Fruit fly (Drosophila melanogaster) whole organism, embryonic: ENCODE data around the gene CG13309.

ENCODE experiments used
- B-H1 ChIP-seq: fragments of 200-800 bp; sonication (Bioruptor generic); IDR thresholded peaks from 3 replicates; pipeline ENCODE4 v1.3.6; 2022; ENCODE audit warnings: missing biosample characterization, missing genetic modification characterization
- CG10147 ChIP-seq: fragments of 200-800 bp; sonication (Bioruptor generic); optimal IDR thresholded peaks from 2 replicates; lab custom pipeline; 2019; ENCODE audit warnings: missing biosample characterization, mild to moderate bottlenecking, missing genetic modification characterization, moderate library complexity
- CG12104 ChIP-seq: fragments of 200-800 bp; sonication (Bioruptor generic); optimal IDR thresholded peaks from 3 replicates; lab custom pipeline; 2016; ENCODE audit warnings: missing biosample characterization, missing genetic modification characterization
- CG12744 ChIP-seq: fragments of 200-800 bp; sonication (Bioruptor generic); optimal IDR thresholded peaks from 2 replicates; lab custom pipeline; 2016; ENCODE audit warnings: missing biosample characterization, missing genetic modification characterization
- CG13624 ChIP-seq: fragments of 200-800 bp; sonication (Bioruptor generic); optimal IDR thresholded peaks from 2 replicates; lab custom pipeline; 2016; ENCODE audit warnings: missing biosample characterization, missing genetic modification characterization
- CG14965 ChIP-seq: fragments of 200-800 bp; sonication (Bioruptor generic); optimal IDR thresholded peaks from 2 replicates; lab custom pipeline; 2016; ENCODE audit warnings: missing biosample characterization, missing genetic modification characterization, borderline replicate concordance
- CG15479 ChIP-seq: fragments of 200-800 bp; sonication (Bioruptor generic); optimal IDR thresholded peaks from 3 replicates; lab custom pipeline; 2019; ENCODE audit warnings: missing biosample characterization, mild to moderate bottlenecking, missing genetic modification characterization, moderate library complexity
- CG17912 ChIP-seq: fragments of 200-800 bp; sonication (Bioruptor generic); optimal IDR thresholded peaks from 2 replicates; lab custom pipeline; 2018; ENCODE audit warnings: missing biosample characterization, mild to moderate bottlenecking, missing genetic modification characterization
- CG18476 ChIP-seq: fragments of 200-800 bp; sonication (Bioruptor generic); optimal IDR thresholded peaks from 2 replicates; lab custom pipeline; 2016; ENCODE audit warnings: missing biosample characterization, mild to moderate bottlenecking, missing genetic modification characterization
- CG18764 ChIP-seq: fragments of 200-800 bp; sonication (Bioruptor generic); optimal IDR thresholded peaks from 3 replicates; lab custom pipeline; 2016; ENCODE audit warnings: missing biosample characterization, missing genetic modification characterization
- CG2199 ChIP-seq: fragments of 200-800 bp; sonication (Bioruptor generic); IDR thresholded peaks from 3 replicates; pipeline ENCODE4 v1.3.6; 2022; ENCODE audit warnings: missing biosample characterization, missing genetic modification characterization
- CG2875 ChIP-seq: fragments of 200-800 bp; sonication (Bioruptor generic); optimal IDR thresholded peaks from 2 replicates; lab custom pipeline; 2017; ENCODE audit warnings: missing biosample characterization, mild to moderate bottlenecking, missing genetic modification characterization, missing genetic modification reagents
- CG30020 ChIP-seq: fragments of 200-800 bp; optimal IDR thresholded peaks from 2 replicates; lab custom pipeline; 2019; ENCODE audit warnings: missing biosample characterization, mild to moderate bottlenecking, missing genetic modification characterization, moderate library complexity
- CG31441 ChIP-seq: fragments of 200-800 bp; sonication (Bioruptor generic); IDR thresholded peaks from 2 replicates; pipeline ENCODE4 v1.3.6; 2022; ENCODE audit warnings: missing biosample characterization, missing genetic modification characterization
- CG32772 ChIP-seq: fragments of 200-800 bp; sonication (Bioruptor generic); IDR thresholded peaks from 2 replicates; pipeline ENCODE4 v1.3.6; 2022; ENCODE audit warnings: missing biosample characterization, missing genetic modification characterization
- CG5245 ChIP-seq: fragments of 200-800 bp; sonication (Bioruptor generic); optimal IDR thresholded peaks from 3 replicates; lab custom pipeline; 2016; ENCODE audit warnings: missing biosample characterization, missing genetic modification characterization
- CG6272 ChIP-seq: fragments of 200-800 bp; sonication (Bioruptor generic); IDR thresholded peaks from 2 replicates; pipeline ENCODE4 v1.3.6; 2022; ENCODE audit warnings: missing biosample characterization, missing genetic modification characterization
- CG8290 ChIP-seq, 3 experiments: fragments of 200-800 bp; sonication (Bioruptor generic); optimal IDR thresholded peaks; 2 replicates each; lab custom pipeline; 2016 to 2019; ENCODE audit warnings: missing biosample characterization in 3 of 3, missing genetic modification characterization in 3 of 3, mild to moderate bottlenecking in 2 of 3, moderate library complexity in 1 of 3
- CG8388 ChIP-seq: fragments of 200-800 bp; sonication (Bioruptor generic); optimal IDR thresholded peaks from 2 replicates; lab custom pipeline; 2019; ENCODE audit warnings: missing biosample characterization, mild to moderate bottlenecking, missing genetic modification characterization, moderate library complexity
- CG8944 ChIP-seq: fragments of 200-800 bp; sonication (Bioruptor generic); optimal IDR thresholded peaks from 3 replicates; lab custom pipeline; 2016; ENCODE audit warnings: missing biosample characterization, missing genetic modification characterization
- CG9609 ChIP-seq: fragments of 200-800 bp; sonication (Bioruptor generic); optimal IDR thresholded peaks from 3 replicates; lab custom pipeline; 2016; ENCODE audit warnings: missing biosample characterization, missing genetic modification characterization
- CkIIα-i1 ChIP-seq: fragments of 200-800 bp; sonication (Bioruptor generic); IDR thresholded peaks from 2 replicates; pipeline ENCODE4 v1.3.6; 2022; ENCODE audit warnings: missing biosample characterization, missing genetic modification characterization
- Dip3 ChIP-seq: fragments of 200-800 bp; sonication (Bioruptor generic); optimal IDR thresholded peaks from 3 replicates; lab custom pipeline; 2016; ENCODE audit warnings: missing biosample characterization, missing genetic modification characterization
- HLH54F ChIP-seq: fragments of 200-800 bp; sonication (Bioruptor generic); optimal IDR thresholded peaks from 3 replicates; lab custom pipeline; 2016; ENCODE audit warnings: missing biosample characterization, missing genetic modification characterization
- Hmx ChIP-seq: fragments of 200-800 bp; sonication (Bioruptor generic); optimal IDR thresholded peaks from 2 replicates; lab custom pipeline; 2016; ENCODE audit warnings: missing biosample characterization, missing genetic modification characterization
- MBD-R2 ChIP-seq: fragments of 200-800 bp; sonication (Bioruptor generic); IDR thresholded peaks from 2 replicates; pipeline ENCODE4 v1.3.6; 2022; ENCODE audit warnings: missing biosample characterization, missing genetic modification characterization
- NC2α ChIP-seq: fragments of 200-800 bp; sonication (Bioruptor generic); optimal IDR thresholded peaks from 2 replicates; lab custom pipeline; 2016; ENCODE audit warnings: missing biosample characterization, missing genetic modification characterization
- Poxn ChIP-seq: fragments of 200-800 bp; sonication (Bioruptor generic); IDR thresholded peaks from 2 replicates; pipeline ENCODE4 v1.3.6; 2022; ENCODE audit warnings: missing biosample characterization, missing genetic modification characterization
- Spps ChIP-seq: fragments of 200-800 bp; sonication (Bioruptor generic); optimal IDR thresholded peaks from 2 replicates; lab custom pipeline; 2018; ENCODE audit warnings: missing biosample characterization, mild to moderate bottlenecking, missing genetic modification characterization
- Sry-δ ChIP-seq: fragments of 200-800 bp; sonication (Bioruptor generic); optimal IDR thresholded peaks from 2 replicates; lab custom pipeline; 2016; ENCODE audit warnings: missing biosample characterization, missing genetic modification characterization
- ab ChIP-seq: fragments of 200-800 bp; sonication (Bioruptor generic); optimal IDR thresholded peaks from 2 replicates; lab custom pipeline; 2016; ENCODE audit warnings: missing biosample characterization, missing genetic modification characterization
- az2 ChIP-seq: fragments of 200-800 bp; sonication (Bioruptor generic); optimal IDR thresholded peaks from 3 replicates; lab custom pipeline; 2016; ENCODE audit warnings: missing biosample characterization, missing genetic modification characterization
- cas ChIP-seq: fragments of 200-800 bp; sonication (Bioruptor generic); IDR thresholded peaks from 2 replicates; pipeline ENCODE4 v1.3.6; 2022; ENCODE audit warnings: missing biosample characterization, missing genetic modification characterization
- ci ChIP-seq: fragments of 200-800 bp; sonication (Bioruptor generic); IDR thresholded peaks from 3 replicates; pipeline ENCODE4 v1.3.6; 2022; ENCODE audit warnings: missing biosample characterization, missing genetic modification characterization
- emc ChIP-seq: fragments of 200-800 bp; sonication (Bioruptor generic); optimal IDR thresholded peaks from 2 replicates; lab custom pipeline; 2016; ENCODE audit warnings: missing biosample characterization, missing genetic modification characterization
- en ChIP-seq: fragments of 200-800 bp; sonication (Bioruptor generic); optimal IDR thresholded peaks from 2 replicates; lab custom pipeline; 2016; ENCODE audit warnings: missing biosample characterization, missing genetic modification characterization
- exex ChIP-seq: fragments of 200-800 bp; sonication (Bioruptor generic); optimal IDR thresholded peaks from 4 replicates; lab custom pipeline; 2018; ENCODE audit warnings: missing biosample characterization, mild to moderate bottlenecking, missing genetic modification characterization, moderate library complexity
- fu2 ChIP-seq: fragments of 200-800 bp; sonication (Bioruptor generic); optimal IDR thresholded peaks from 2 replicates; lab custom pipeline; 2016; ENCODE audit warnings: missing biosample characterization, missing genetic modification characterization
- gce ChIP-seq: fragments of 200-800 bp; sonication (Bioruptor generic); IDR thresholded peaks from 3 replicates; pipeline ENCODE4 v1.3.6; 2022; ENCODE audit warnings: missing biosample characterization, missing genetic modification characterization
- gcm2 ChIP-seq: fragments of 200-800 bp; sonication (Bioruptor generic); optimal IDR thresholded peaks from 2 replicates; lab custom pipeline; 2016; ENCODE audit warnings: missing biosample characterization, missing genetic modification characterization
- gsb ChIP-seq: fragments of 200-800 bp; sonication (Bioruptor generic); IDR thresholded peaks from 2 replicates; pipeline ENCODE4 v1.3.6; 2022; ENCODE audit warnings: missing biosample characterization, missing genetic modification characterization
- knrl ChIP-seq: fragments of 200-800 bp; sonication (Bioruptor generic); IDR thresholded peaks from 3 replicates; pipeline ENCODE4 v1.3.6; 2022; ENCODE audit warnings: missing biosample characterization, missing genetic modification characterization; ENCODE audit not compliant: partially characterized antibody
- mirr ChIP-seq: fragments of 200-800 bp; sonication (Bioruptor generic); optimal IDR thresholded peaks from 3 replicates; lab custom pipeline; 2018; ENCODE audit warnings: missing biosample characterization, mild to moderate bottlenecking, missing genetic modification characterization
- nerfin-2 ChIP-seq: fragments of 200-800 bp; sonication (Bioruptor generic); IDR thresholded peaks from 2 replicates; pipeline ENCODE4 v1.3.6; 2022; ENCODE audit warnings: missing biosample characterization, missing genetic modification characterization; ENCODE audit not compliant: partially characterized antibody
- org-1 ChIP-seq: fragments of 200-800 bp; sonication (Bioruptor generic); optimal IDR thresholded peaks from 2 replicates; lab custom pipeline; 2017; ENCODE audit warnings: missing biosample characterization, missing genetic modification characterization
- p53 ChIP-seq: fragments of 200-800 bp; sonication (Bioruptor generic); optimal IDR thresholded peaks from 2 replicates; lab custom pipeline; 2016; ENCODE audit warnings: missing biosample characterization, missing genetic modification characterization
- ro ChIP-seq: fragments of 200-800 bp; sonication (Bioruptor generic); IDR thresholded peaks from 2 replicates; pipeline ENCODE4 v1.3.6; 2022; ENCODE audit warnings: missing biosample characterization, missing genetic modification characterization
- slp2 ChIP-seq: fragments of 200-800 bp; sonication (Bioruptor generic); optimal IDR thresholded peaks from 2 replicates; lab custom pipeline; 2016; ENCODE audit warnings: missing biosample characterization, missing genetic modification characterization
- sqz ChIP-seq: fragments of 200-800 bp; sonication (Bioruptor generic); optimal IDR thresholded peaks from 3 replicates; lab custom pipeline; 2018; ENCODE audit warnings: missing biosample characterization, mild to moderate bottlenecking, missing genetic modification characterization
- sug ChIP-seq: fragments of 200-800 bp; optimal IDR thresholded peaks from 2 replicates; lab custom pipeline; 2019; ENCODE audit warnings: missing biosample characterization, mild to moderate bottlenecking, missing genetic modification characterization, moderate library complexity
- wor ChIP-seq: fragments of 200-800 bp; sonication (Bioruptor generic); IDR thresholded peaks from 2 replicates; pipeline ENCODE4 v1.3.6; 2022; ENCODE audit warnings: missing biosample characterization, missing genetic modification characterization
- zfh1 ChIP-seq: fragments of 200-800 bp; sonication (Bioruptor generic); IDR thresholded peaks from 3 replicates; pipeline ENCODE4 v1.3.6; 2022; ENCODE audit warnings: missing biosample characterization, missing genetic modification characterization
- zfh2 ChIP-seq: fragments of 200-800 bp; sonication (Bioruptor generic); optimal IDR thresholded peaks from 2 replicates; lab custom pipeline; 2016; ENCODE audit warnings: missing biosample characterization, missing genetic modification characterization

CG13309 gene

DNA sequence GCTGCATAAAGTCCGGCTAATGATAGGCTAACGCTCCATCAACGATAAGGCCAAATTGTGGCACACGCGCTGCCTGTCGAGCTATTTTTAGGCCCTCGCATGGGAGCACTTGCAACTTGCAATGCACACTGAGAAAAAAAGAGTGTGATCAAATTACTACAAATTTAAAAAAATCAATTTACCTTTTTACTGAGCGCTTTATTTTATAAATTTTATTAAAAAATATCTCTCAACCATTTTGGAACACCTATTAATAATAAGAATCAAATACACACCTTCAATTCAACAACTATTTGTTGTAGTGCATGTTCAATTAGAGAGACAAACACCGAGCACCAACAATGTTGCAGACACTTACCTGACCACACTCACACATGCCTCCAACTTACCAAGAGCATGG lies 44.7 kb upstream of the CG13309 start (continued):
- TF ChIP-seq ci (GFP tag; lab: Robert Waterston, UW) (peak; percentile 88), CG5245 (GFP tag; lab: Kevin White, UChicago) (no peak), gcm2 (GFP tag; lab: Kevin White, UChicago) (no peak), CG9609 (GFP tag; lab: Kevin White, UChicago) (no peak), nerfin-2 (GFP tag; lab: Robert Waterston, UW) (no peak), CG15479 (GFP tag; lab: Kevin White, UChicago) (no peak), Sry-δ (no peak), NC2α (GFP tag; lab: Kevin White, UChicago) (no peak), B-H1 (peak; percentile 13; the same call in 2 of the 3 replicates), CG14965 (no peak), gsb (GFP tag; lab: Robert Waterston, UW) (no peak), fu2 (GFP tag; lab: Kevin White, UChicago) (no peak), CG8290 (GFP tag; optimal IDR thresholded peaks at IDR 0.05; lab: Kevin White, UChicago) (no peak), CG8290 (tag; optimal IDR thresholded peaks at IDR 0.05; lab: Kevin White, UChicago) (no peak), p53 (no peak), CG8388 (GFP tag; lab: Kevin White, UChicago) (peak; percentile 69), en (GFP tag; lab: Kevin White, UChicago) (no peak), org-1 (GFP tag; lab: Kevin White, UChicago) (no peak), gce (GFP tag; lab: Robert Waterston, UW) (peak; percentile 78; the same call in 2 of the 3 replicates), CG6272 (GFP tag; lab: Robert Waterston, UW) (no peak; the same call in 1 of the 2 replicates), exex (tag; lab: Kevin White, UChicago) (no peak), knrl (GFP tag; lab: Robert Waterston, UW) (no peak), Dip3 (GFP tag; lab: Kevin White, UChicago) (no peak), CG18476 (GFP tag; lab: Kevin White, UChicago) (no peak), ab (GFP tag; lab: Kevin White, UChicago) (no peak), zfh2 (no peak), CG2875 (GFP tag; lab: Kevin White, UChicago) (no peak), MBD-R2 (GFP tag; lab: Robert Waterston, UW) (no peak), Spps (tag; lab: Kevin White, UChicago) (peak; percentile 58), cas (GFP tag; lab: Robert Waterston, UW) (no peak), ro (GFP tag; lab: Robert Waterston, UW) (no peak), CG12744 (GFP tag; lab: Kevin White, UChicago) (no peak), CG30020 (no peak), Poxn (GFP tag; lab: Robert Waterston, UW) (no peak), emc (no peak), CG32772 (peak; percentile 53), CkIIα-i1 (GFP tag; lab: Robert Waterston, UW) (no peak), slp2 (GFP tag; lab: Kevin White, UChicago) (no peak), Hmx (GFP tag; lab: Kevin White, UChicago) (no peak), HLH54F (GFP tag; lab: Kevin White, UChicago) (no peak), CG18764 (GFP tag; lab: Kevin White, UChicago) (no peak), wor (GFP tag; lab: Robert Waterston, UW) (peak; percentile 53), sqz (GFP tag; lab: Kevin White, UChicago) (no peak), mirr (GFP tag; lab: Kevin White, UChicago) (no peak), CG8944 (GFP tag; lab: Kevin White, UChicago) (no peak), CG2199 (GFP tag; lab: Robert Waterston, UW) (no peak), CG10147 (GFP tag; lab: Kevin White, UChicago) (no peak), CG13624 (GFP tag; lab: Kevin White, UChicago) (no peak), zfh1 (peak; percentile 74), az2 (GFP tag; lab: Kevin White, UChicago) (no peak), CG12104 (GFP tag; lab: Kevin White, UChicago) (no peak), CG31441 (GFP tag; lab: Robert Waterston, UW) (peak; percentile 82; the same call in 1 of the 2 replicates), CG17912 (GFP tag; lab: Kevin White, UChicago) (no peak), sug (tag; lab: Kevin White, UChicago) (no peak)
